Fruit fly (Drosophila melanogaster) whole organism, embryonic: ENCODE results near the gene CG14966.

Experiments
- Ada2b ChIP-seq: fragments of 200-800 bp; sonication (Bioruptor generic); IDR thresholded peaks from 2 replicates; pipeline ENCODE4 v1.3.6; 2022; ENCODE audit warnings: missing biosample characterization, missing genetic modification characterization
- CG1024 ChIP-seq: fragments of 200-800 bp; sonication (Bioruptor generic); IDR thresholded peaks from 2 replicates; pipeline ENCODE4 v1.3.6; 2022; ENCODE audit warnings: missing biosample characterization, missing genetic modification characterization
- CG10654 ChIP-seq: fragments of 200-800 bp; sonication (Bioruptor generic); optimal IDR thresholded peaks from 2 replicates; lab custom pipeline; 2016; ENCODE audit warnings: missing biosample characterization, missing genetic modification characterization
- CG10959 ChIP-seq: fragments of 200-800 bp; sonication (Bioruptor generic); IDR thresholded peaks from 2 replicates; pipeline ENCODE4 v1.3.6; 2022; ENCODE audit warnings: missing biosample characterization, missing genetic modification characterization
- CG12391 ChIP-seq: fragments of 200-800 bp; sonication (Bioruptor generic); optimal IDR thresholded peaks from 3 replicates; lab custom pipeline; 2018; ENCODE audit warnings: missing biosample characterization, mild to moderate bottlenecking, missing genetic modification characterization, moderate library complexity
- CG12769 ChIP-seq: fragments of 200-800 bp; sonication (Bioruptor generic); optimal IDR thresholded peaks from 2 replicates; lab custom pipeline; 2019; ENCODE audit warnings: missing biosample characterization, mild to moderate bottlenecking, missing genetic modification characterization, moderate library complexity
- CG14667 ChIP-seq: fragments of 200-800 bp; sonication (Bioruptor generic); IDR thresholded peaks from 2 replicates; pipeline ENCODE4 v1.3.6; 2022; ENCODE audit warnings: missing biosample characterization, missing genetic modification characterization
- CG14860 ChIP-seq: fragments of 200-800 bp; sonication (Bioruptor generic); IDR thresholded peaks from 3 replicates; pipeline ENCODE4 v1.3.6; 2022; ENCODE audit warnings: missing biosample characterization, missing genetic modification characterization; ENCODE audit not compliant: partially characterized antibody
- CG15269 ChIP-seq: fragments of 200-800 bp; sonication (Bioruptor generic); optimal IDR thresholded peaks from 2 replicates; lab custom pipeline; 2018; ENCODE audit warnings: missing biosample characterization, mild to moderate bottlenecking, missing genetic modification characterization, moderate library complexity
- CG15514 ChIP-seq: fragments of 200-800 bp; sonication (Bioruptor generic); optimal IDR thresholded peaks from 3 replicates; lab custom pipeline; 2017; ENCODE audit warnings: missing biosample characterization, missing genetic modification characterization, mild to moderate bottlenecking, moderate library complexity, missing genetic modification reagents
- CG17186 ChIP-seq: fragments of 200-800 bp; sonication (Bioruptor generic); optimal IDR thresholded peaks from 3 replicates; lab custom pipeline; 2017; ENCODE audit warnings: missing biosample characterization, missing genetic modification reagents, missing genetic modification characterization
- CG17612 ChIP-seq: fragments of 200-800 bp; sonication (Bioruptor generic); IDR thresholded peaks from 2 replicates; pipeline ENCODE4 v1.3.6; 2022; ENCODE audit warnings: missing biosample characterization, missing genetic modification characterization
- CG2678 ChIP-seq: fragments of 200-800 bp; sonication (Bioruptor generic); optimal IDR thresholded peaks from 3 replicates; lab custom pipeline; 2019; ENCODE audit warnings: missing biosample characterization, mild to moderate bottlenecking, missing genetic modification characterization, moderate library complexity
- CG31441 ChIP-seq: fragments of 200-800 bp; sonication (Bioruptor generic); IDR thresholded peaks from 2 replicates; pipeline ENCODE4 v1.3.6; 2022; ENCODE audit warnings: missing biosample characterization, missing genetic modification characterization
- CG3407 ChIP-seq: fragments of 200-800 bp; sonication (Bioruptor generic); optimal IDR thresholded peaks from 2 replicates; lab custom pipeline; 2018; ENCODE audit warnings: missing biosample characterization, mild to moderate bottlenecking, missing genetic modification characterization
- CG7786 ChIP-seq: fragments of 200-800 bp; sonication (Bioruptor generic); optimal IDR thresholded peaks from 2 replicates; lab custom pipeline; 2016; ENCODE audit warnings: missing biosample characterization, missing genetic modification characterization
- CG8281 ChIP-seq: fragments of 200-800 bp; sonication (Bioruptor generic); optimal IDR thresholded peaks from 2 replicates; lab custom pipeline; 2018; ENCODE audit warnings: missing biosample characterization, mild to moderate bottlenecking, missing genetic modification characterization, moderate library complexity
- CG8359 ChIP-seq: fragments of 200-800 bp; sonication (Bioruptor generic); optimal IDR thresholded peaks from 2 replicates; lab custom pipeline; 2017; ENCODE audit warnings: missing biosample characterization, mild to moderate bottlenecking, missing genetic modification characterization, borderline replicate concordance
- CG8924 ChIP-seq: fragments of 200-800 bp; optimal IDR thresholded peaks from 3 replicates; lab custom pipeline; 2019; ENCODE audit warnings: missing biosample characterization, mild to moderate bottlenecking, missing genetic modification characterization, moderate library complexity
- Dll ChIP-seq: fragments of 200-800 bp; sonication (Bioruptor generic); IDR thresholded peaks from 4 replicates; pipeline ENCODE4 v1.3.6; 2022; ENCODE audit warnings: missing biosample characterization, missing genetic modification characterization; ENCODE audit not compliant: partially characterized antibody
- E2f1 ChIP-seq: fragments of 200-800 bp; sonication (Bioruptor generic); IDR thresholded peaks from 2 replicates; pipeline ENCODE4 v1.3.6; 2022; ENCODE audit warnings: missing biosample characterization, missing genetic modification characterization
- GATAe ChIP-seq: fragments of 200-800 bp; sonication (Bioruptor generic); conservative IDR thresholded peaks from 2 replicates; pipeline ENCODE4 v1.3.6; 2022; ENCODE audit warnings: missing biosample characterization, missing genetic modification characterization
- Med ChIP-seq: fragments of 200-800 bp; sonication (Bioruptor generic); peaks from one replicate; lab custom pipeline; 2016; ENCODE audit warnings: missing biosample characterization, missing genetic modification characterization, mild to moderate bottlenecking, inconsistent platforms, moderate library complexity
- Opbp ChIP-seq: fragments of 200-800 bp; sonication (Bioruptor generic); IDR thresholded peaks from 3 replicates; pipeline ENCODE4 v1.3.6; 2022; ENCODE audit warnings: missing biosample characterization, missing genetic modification characterization; ENCODE audit not compliant: partially characterized antibody
- Sry-β ChIP-seq: fragments of 200-800 bp; sonication (Bioruptor generic); optimal IDR thresholded peaks from 2 replicates; lab custom pipeline; 2018; ENCODE audit warnings: missing biosample characterization, mild to moderate bottlenecking, missing genetic modification characterization, moderate library complexity
- Sry-δ ChIP-seq: fragments of 200-800 bp; sonication (Bioruptor generic); optimal IDR thresholded peaks from 2 replicates; lab custom pipeline; 2016; ENCODE audit warnings: missing biosample characterization, missing genetic modification characterization
- chinmo ChIP-seq: fragments of 200-800 bp; sonication (Bioruptor generic); IDR thresholded peaks from 4 replicates; pipeline ENCODE4 v1.3.6; 2022; ENCODE audit warnings: missing biosample characterization, missing genetic modification characterization; ENCODE audit not compliant: partially characterized antibody
- fru ChIP-seq: fragments of >200 bp; optimal IDR thresholded peaks from 2 replicates; lab custom pipeline; 2017
- grau ChIP-seq: fragments of 200-800 bp; optimal IDR thresholded peaks from 3 replicates; lab custom pipeline; 2019; ENCODE audit warnings: missing biosample characterization, mild to moderate bottlenecking, missing genetic modification characterization, moderate library complexity
- grn ChIP-seq: fragments of 200-800 bp; sonication (Bioruptor generic); optimal IDR thresholded peaks from 3 replicates; lab custom pipeline; 2017; ENCODE audit warnings: missing biosample characterization, missing genetic modification characterization
- h ChIP-seq: fragments of >200 bp; optimal IDR thresholded peaks from 2 replicates; lab custom pipeline; 2017
- ham ChIP-seq: fragments of 200-800 bp; sonication (Bioruptor generic); IDR thresholded peaks from 2 replicates; pipeline ENCODE4 v1.3.6; 2022; ENCODE audit warnings: missing biosample characterization, missing genetic modification characterization
- lab ChIP-seq: fragments of 200-800 bp; sonication (Bioruptor generic); optimal IDR thresholded peaks from 3 replicates; lab custom pipeline; 2017; ENCODE audit warnings: missing biosample characterization, missing genetic modification characterization, mild to moderate bottlenecking, moderate library complexity, missing genetic modification reagents
- lov ChIP-seq, 2 experiments: fragments of 200-800 bp in 1 of 2; fragments of >200 bp in 1 of 2; sonication (Bioruptor generic) in 1 of 2; IDR thresholded peaks in 1 of 2; optimal IDR thresholded peaks in 1 of 2; 2 replicates in 1 of 2; 3 replicates in 1 of 2; pipeline versions ENCODE4 v1.3.6 to Lab custom; 2017 to 2022; ENCODE audit warnings: missing biosample characterization in 1 of 2, missing genetic modification characterization in 1 of 2
- pan ChIP-seq, 4 experiments: fragments of >200 bp in 3 of 4; fragments of 200-800 bp in 1 of 4; sonication (Bioruptor generic) in 1 of 4; optimal IDR thresholded peaks in 3 of 4; IDR thresholded peaks in 1 of 4; 2 replicates each; pipeline versions ENCODE4 v1.3.6 to Lab custom; 2017 to 2022; ENCODE audit warnings: missing biosample characterization in 2 of 4, missing genetic modification characterization in 2 of 4, mixed read lengths in 1 of 4
- pho ChIP-seq: fragments of 200-800 bp; sonication (Bioruptor generic); optimal IDR thresholded peaks from 2 replicates; lab custom pipeline; 2016; ENCODE audit warnings: missing biosample characterization, missing genetic modification characterization
- phol ChIP-seq: fragments of 200-800 bp; sonication (Bioruptor generic); optimal IDR thresholded peaks from 3 replicates; lab custom pipeline; 2018; ENCODE audit warnings: missing biosample characterization, mild to moderate bottlenecking, missing genetic modification characterization, moderate library complexity
- psq ChIP-seq: fragments of 200-800 bp; sonication (Bioruptor generic); optimal IDR thresholded peaks from 2 replicates; lab custom pipeline; 2017; ENCODE audit warnings: missing biosample characterization, missing genetic modification characterization
- ranshi ChIP-seq: fragments of 200-800 bp; sonication (Bioruptor generic); IDR thresholded peaks from 2 replicates; pipeline ENCODE4 v1.3.6; 2022; ENCODE audit warnings: missing biosample characterization, missing genetic modification characterization
- sens ChIP-seq: fragments of 200-800 bp; sonication (Bioruptor generic); peaks from one replicate; lab custom pipeline; 2016; ENCODE audit warnings: missing biosample characterization, missing genetic modification characterization
- sqz ChIP-seq: fragments of 200-800 bp; sonication (Bioruptor generic); optimal IDR thresholded peaks from 3 replicates; lab custom pipeline; 2018; ENCODE audit warnings: missing biosample characterization, mild to moderate bottlenecking, missing genetic modification characterization
- stc ChIP-seq: fragments of 200-800 bp; sonication (Bioruptor generic); IDR thresholded peaks from 2 replicates; pipeline ENCODE4 v1.3.6; 2022; ENCODE audit warnings: missing biosample characterization, missing genetic modification characterization
- trem ChIP-seq: fragments of 200-800 bp; optimal IDR thresholded peaks from 3 replicates; lab custom pipeline; 2019; ENCODE audit warnings: missing biosample characterization, mild to moderate bottlenecking, missing genetic modification characterization, moderate library complexity
- vnd ChIP-seq: fragments of 200-800 bp; sonication (Bioruptor generic); IDR thresholded peaks from 3 replicates; pipeline ENCODE4 v1.3.6; 2022; ENCODE audit warnings: missing biosample characterization, missing genetic modification characterization; ENCODE audit not compliant: partially characterized antibody
- wor ChIP-seq: fragments of 200-800 bp; sonication (Bioruptor generic); IDR thresholded peaks from 2 replicates; pipeline ENCODE4 v1.3.6; 2022; ENCODE audit warnings: missing biosample characterization, missing genetic modification characterization
- zen ChIP-seq: fragments of 200-800 bp; sonication (Bioruptor generic); optimal IDR thresholded peaks from 3 replicates; lab custom pipeline; 2018; ENCODE audit warnings: missing biosample characterization, mild to moderate bottlenecking, missing genetic modification characterization, moderate library complexity
- zf30C ChIP-seq: fragments of 200-800 bp; sonication (Bioruptor generic); optimal IDR thresholded peaks from 3 replicates; lab custom pipeline; 2018; ENCODE audit warnings: missing biosample characterization, mild to moderate bottlenecking, missing genetic modification characterization

CG14966 gene

dm6 chr3L:3239785-3240596, 42.6 kb upstream of the CG14966 start (continued):
- TF ChIP-seq ranshi (GFP tag; lab: Robert Waterston, UW): no peak
- peak; percentile 10 for TF ChIP-seq CG2678 (tag; lab: Kevin White, UChicago)
- no peak for TF ChIP-seq wor (GFP tag; lab: Robert Waterston, UW)
- peak; percentile 13; the same call in 1 of the 2 replicates for TF ChIP-seq stc (GFP tag; lab: Robert Waterston, UW)
- TF ChIP-seq phol (tag; lab: Kevin White, UChicago): no peak
- TF ChIP-seq E2f1 (GFP tag; lab: Robert Waterston, UW): 0 out of 2 replicates have a peak, but pooled peaks have one; percentile 2
- no peak for TF ChIP-seq Opbp (GFP tag; lab: Robert Waterston, UW)
- peak; percentile 2 for TF ChIP-seq CG12391 (tag; lab: Kevin White, UChicago)
- peak; percentile 22 for TF ChIP-seq CG15269
- no peak for TF ChIP-seq lab (GFP tag; lab: Kevin White, UChicago)
- TF ChIP-seq CG10959 (GFP tag; lab: Robert Waterston, UW): no peak
- 0 out of 4 replicates have a peak, but pooled peaks have one; percentile 35 for TF ChIP-seq chinmo (GFP tag; lab: Robert Waterston, UW)
- TF ChIP-seq grau (tag; lab: Kevin White, UChicago): peak; percentile 24
- no peak for TF ChIP-seq CG14860 (GFP tag; lab: Robert Waterston, UW)
- TF ChIP-seq ham (GFP tag; lab: Robert Waterston, UW): no peak
- TF ChIP-seq Ada2b (GFP tag; lab: Robert Waterston, UW): no peak
- no peak for TF ChIP-seq lov (optimal IDR thresholded peaks at IDR 0.05; lab: Kevin White, UChicago)
- TF ChIP-seq lov (GFP tag; IDR thresholded peaks at IDR 0.05; lab: Robert Waterston, UW): no peak
- no peak for TF ChIP-seq zen
- no peak for TF ChIP-seq fru (lab: Kevin White, UChicago)
- TF ChIP-seq GATAe: peak; percentile 42; the same call in 1 of the 2 replicates
- TF ChIP-seq Med (GFP tag; lab: Kevin White, UChicago): peak; percentile 47
- TF ChIP-seq Dll (GFP tag; lab: Robert Waterston, UW): no peak
- TF ChIP-seq grn (GFP tag; lab: Kevin White, UChicago): peak; percentile 51
- TF ChIP-seq pan (optimal IDR thresholded peaks at IDR 0.05; lab: Kevin White, UChicago): no peak
- no peak for TF ChIP-seq pan (GFP tag; optimal IDR thresholded peaks at IDR 0.05 in 1 of 2, IDR thresholded peaks at IDR 0.05 in 1 of 2)
- TF ChIP-seq CG8359 (GFP tag; lab: Kevin White, UChicago): no peak
- no peak for TF ChIP-seq CG1024 (GFP tag; lab: Robert Waterston, UW)
- TF ChIP-seq sens (GFP tag; lab: Kevin White, UChicago): peak; percentile 53
- TF ChIP-seq psq (GFP tag; lab: Kevin White, UChicago): no peak
- no peak for TF ChIP-seq pho
- TF ChIP-seq CG3407 (GFP tag; lab: Kevin White, UChicago): no peak
- TF ChIP-seq CG8924: no peak
- peak; percentile 20 for TF ChIP-seq CG12769 (tag; lab: Kevin White, UChicago)
- TF ChIP-seq CG14667 (GFP tag; lab: Robert Waterston, UW): no peak
- TF ChIP-seq Sry-δ (GFP tag; lab: Kevin White, UChicago): no peak

- TF ChIP-seq CG17612 (GFP tag; lab: Robert Waterston, UW) (no peak), zf30C (GFP tag; lab: Kevin White, UChicago) (no peak), CG8281 (tag; lab: Kevin White, UChicago) (no peak), Sry-β (GFP tag; lab: Kevin White, UChicago) (no peak), sqz (peak; percentile 81), CG7786 (GFP tag; lab: Kevin White, UChicago) (peak; percentile 27), phol (tag; lab: Kevin White, UChicago) (peak; percentile 55), CG15514 (GFP tag; lab: Kevin White, UChicago) (peak; percentile 86), vnd (GFP tag; lab: Robert Waterston, UW) (no peak), CG10654 (GFP tag; lab: Kevin White, UChicago) (peak; percentile 47), CG17186 (GFP tag; lab: Kevin White, UChicago) (peak; percentile 83), CG31441 (GFP tag; lab: Robert Waterston, UW) (no peak), h (lab: Kevin White, UChicago) (no peak), trem (tag; lab: Kevin White, UChicago) (peak; percentile 87), CG1024 (GFP tag; lab: Robert Waterston, UW) (no peak)
These were observed 41.8 kb upstream of the CG14966 start, which contains the start of gene CG17746 for dm6 chr3L:3239033-3239752. Gene CG17746, minus strand, starts transcription at chr3L:3239578.
